Worm (Caenorhabditis elegans) whole organism, L1 larva: ENCODE measurements around the gene T09F3.2.

Experiments used
- C16A3.4 ChIP-seq: fragments of 150-350 bp; optimal IDR thresholded peaks from 2 replicates; lab custom pipeline; 2014; ENCODE audit warnings: missing biosample characterization, missing genetic modification characterization
- C34B4.2 ChIP-seq: sonication (generic microtip); optimal IDR thresholded peaks from 2 replicates; lab custom pipeline; 2017; ENCODE audit warnings: mild to moderate bottlenecking, missing genetic modification characterization, missing compliant biosample characterization
- F16B12.6 ChIP-seq: fragments of 150-350 bp; optimal IDR thresholded peaks from 2 replicates; lab custom pipeline; 2014; ENCODE audit warnings: missing biosample characterization, missing genetic modification characterization
- alr-1 ChIP-seq: fragments of 200-800 bp; sonication (Bioruptor generic); optimal IDR thresholded peaks from 2 replicates; lab custom pipeline; 2018; ENCODE audit warnings: borderline replicate concordance, mild to moderate bottlenecking, missing genetic modification characterization, missing compliant biosample characterization
- ceh-63 ChIP-seq: fragments of 200-800 bp; sonication (Bioruptor generic); optimal IDR thresholded peaks from 2 replicates; lab custom pipeline; 2018; ENCODE audit warnings: mild to moderate bottlenecking, missing genetic modification characterization, missing compliant biosample characterization
- ceh-8 ChIP-seq: fragments of 200-800 bp; sonication (Bioruptor generic); optimal IDR thresholded peaks from 2 replicates; lab custom pipeline; 2018; ENCODE audit warnings: mild to moderate bottlenecking, missing genetic modification characterization, moderate library complexity, missing compliant biosample characterization
- ceh-88 ChIP-seq: fragments of 200-800 bp; sonication (Bioruptor generic); IDR thresholded peaks from 2 replicates; pipeline ENCODE4 v1.3.6; 2022; ENCODE audit warnings: missing genetic modification characterization, missing compliant biosample characterization
- ces-1 ChIP-seq: fragments of 150-350 bp; optimal IDR thresholded peaks from 2 replicates; lab custom pipeline; 2014; ENCODE audit warnings: missing biosample characterization, missing genetic modification reagents, missing genetic modification characterization
- egl-13 ChIP-seq: sonication (generic microtip); optimal IDR thresholded peaks from 2 replicates; lab custom pipeline; 2016; ENCODE audit warnings: missing genotype, missing genetic modification reagents, missing genetic modification characterization, missing compliant biosample characterization
- egl-27 ChIP-seq, 2 experiments: fragments of 150-350 bp in 1 of 2; sonication (generic microtip); optimal IDR thresholded peaks; 3 replicates each; lab custom pipeline; 2017 to 2018; ENCODE audit warnings: missing biosample characterization in 2 of 2, missing genetic modification characterization in 2 of 2, missing genetic modification reagents in 2 of 2
- elt-2 ChIP-seq: sonication (generic microtip); optimal IDR thresholded peaks from 2 replicates; lab custom pipeline; 2016; ENCODE audit warnings: missing genetic modification characterization, mild to moderate bottlenecking, inconsistent platforms, missing compliant biosample characterization, missing genetic modification reagents
- fkh-10 ChIP-seq: sonication (generic microtip); optimal IDR thresholded peaks from 2 replicates; lab custom pipeline; 2017; ENCODE audit warnings: missing biosample characterization, missing genetic modification reagents, missing genetic modification characterization
- fkh-4 ChIP-seq: sonication (generic microtip); optimal IDR thresholded peaks from 2 replicates; lab custom pipeline; 2016; ENCODE audit warnings: missing compliant biosample characterization, missing genetic modification characterization, borderline replicate concordance
- fkh-8 ChIP-seq: sonication (generic microtip); optimal IDR thresholded peaks from 2 replicates; lab custom pipeline; 2016; ENCODE audit warnings: mild to moderate bottlenecking, missing genetic modification characterization, missing compliant biosample characterization
- fos-1 ChIP-seq: fragments of 150-350 bp; optimal IDR thresholded peaks from 2 replicates; lab custom pipeline; 2014; ENCODE audit warnings: missing biosample characterization, missing genetic modification characterization
- grh-1 ChIP-seq: fragments of 200-800 bp; sonication (Bioruptor generic); IDR thresholded peaks from 2 replicates; pipeline ENCODE4 v1.3.6; 2022; ENCODE audit warnings: missing genetic modification reagents, missing genetic modification characterization, missing compliant biosample characterization
- hlh-17 ChIP-seq: fragments of 200-800 bp; sonication (Bioruptor generic); optimal IDR thresholded peaks from 2 replicates; lab custom pipeline; 2018; ENCODE audit warnings: missing genetic modification characterization, mild to moderate bottlenecking, missing compliant biosample characterization, moderate library complexity, borderline replicate concordance
- hlh-4 ChIP-seq: sonication (generic microtip); optimal IDR thresholded peaks from 2 replicates; lab custom pipeline; 2016; ENCODE audit warnings: mild to moderate bottlenecking, missing genetic modification characterization, missing compliant biosample characterization
- irx-1 ChIP-seq: sonication (generic microtip); optimal IDR thresholded peaks from 2 replicates; lab custom pipeline; 2016; ENCODE audit warnings: missing genetic modification characterization, missing compliant biosample characterization
- isw-1 ChIP-seq: fragments of 200-800 bp; sonication (Bioruptor generic); IDR thresholded peaks from 2 replicates; pipeline ENCODE4 v1.3.6; 2022; ENCODE audit warnings: missing genetic modification characterization, missing compliant biosample characterization
- jun-1 ChIP-seq: fragments of 150-350 bp; optimal IDR thresholded peaks from 2 replicates; lab custom pipeline; 2014; ENCODE audit warnings: missing biosample characterization, missing genetic modification reagents, missing genetic modification characterization
- lin-15B ChIP-seq: fragments of 150-350 bp; sonication (generic microtip); optimal IDR thresholded peaks from 3 replicates; lab custom pipeline; 2014; ENCODE audit warnings: missing biosample characterization, missing genetic modification characterization
- lin-35 ChIP-seq, 2 experiments: fragments of 150-350 bp; optimal IDR thresholded peaks; 2 replicates each; lab custom pipeline; 2014; ENCODE audit warnings: missing biosample characterization in 2 of 2, missing genetic modification characterization in 2 of 2, missing genetic modification reagents in 2 of 2
- lin-39 ChIP-seq: fragments of 150-350 bp; optimal IDR thresholded peaks from 2 replicates; lab custom pipeline; 2014; ENCODE audit warnings: missing biosample characterization, missing genetic modification reagents, missing genetic modification characterization
- lsy-2 ChIP-seq, 2 experiments: fragments of 150-350 bp; optimal IDR thresholded peaks; 2 replicates each; lab custom pipeline; 2014; ENCODE audit warnings: missing biosample characterization in 2 of 2, missing genetic modification characterization in 2 of 2
- mdl-1 ChIP-seq, 2 experiments: fragments of 150-350 bp; optimal IDR thresholded peaks; 2 replicates each; lab custom pipeline; 2014 to 2017; ENCODE audit warnings: missing biosample characterization in 2 of 2, missing genetic modification characterization in 2 of 2, inconsistent platforms in 1 of 2
- mep-1 ChIP-seq: fragments of 150-350 bp; optimal IDR thresholded peaks from 2 replicates; lab custom pipeline; 2014; ENCODE audit warnings: missing biosample characterization, missing genetic modification characterization
- nhr-11 ChIP-seq: fragments of 150-350 bp; optimal IDR thresholded peaks from 2 replicates; lab custom pipeline; 2014; ENCODE audit warnings: missing biosample characterization, missing genetic modification characterization
- nhr-12 ChIP-seq: sonication (generic microtip); optimal IDR thresholded peaks from 2 replicates; lab custom pipeline; 2017; ENCODE audit warnings: missing biosample characterization, missing genetic modification characterization
- nhr-19 ChIP-seq: fragments of 200-800 bp; sonication (Bioruptor generic); conservative IDR thresholded peaks from 2 replicates; pipeline ENCODE4 v1.3.6; 2022; ENCODE audit warnings: missing genetic modification characterization, missing compliant biosample characterization
- nhr-20 ChIP-seq: sonication (generic microtip); optimal IDR thresholded peaks from 2 replicates; lab custom pipeline; 2016; ENCODE audit warnings: mild to moderate bottlenecking, missing genetic modification characterization, missing compliant biosample characterization
- nhr-28 ChIP-seq: fragments of 150-350 bp; optimal IDR thresholded peaks from 2 replicates; lab custom pipeline; 2014; ENCODE audit warnings: missing biosample characterization, missing genetic modification characterization
- nhr-47 ChIP-seq: sonication (generic microtip); optimal IDR thresholded peaks from 2 replicates; lab custom pipeline; 2016; ENCODE audit warnings: mild to moderate bottlenecking, missing genetic modification characterization, moderate library complexity, missing compliant biosample characterization
- nhr-71 ChIP-seq: sonication (generic microtip); optimal IDR thresholded peaks from 2 replicates; lab custom pipeline; 2016; ENCODE audit warnings: mild to moderate bottlenecking, missing genetic modification characterization, moderate library complexity, missing compliant biosample characterization
- nhr-76 ChIP-seq: sonication (generic microtip); optimal IDR thresholded peaks from 2 replicates; lab custom pipeline; 2017; ENCODE audit warnings: missing biosample characterization, missing genetic modification characterization
- nhr-77 ChIP-seq: fragments of 150-350 bp; optimal IDR thresholded peaks from 2 replicates; lab custom pipeline; 2014; ENCODE audit warnings: missing biosample characterization, missing genetic modification characterization
- nhr-84 ChIP-seq: sonication (generic microtip); optimal IDR thresholded peaks from 2 replicates; lab custom pipeline; 2017; ENCODE audit warnings: missing biosample characterization, missing genetic modification characterization
- pqm-1 ChIP-seq: sonication (generic microtip); optimal IDR thresholded peaks from 3 replicates; lab custom pipeline; 2017; ENCODE audit warnings: missing biosample characterization, missing genetic modification characterization
- snpc-4 ChIP-seq: fragments of 150-350 bp; optimal IDR thresholded peaks from 2 replicates; lab custom pipeline; 2014; ENCODE audit warnings: missing biosample characterization, missing genetic modification characterization
- sox-4 ChIP-seq: sonication (generic microtip); optimal IDR thresholded peaks from 2 replicates; lab custom pipeline; 2016; ENCODE audit warnings: missing genetic modification characterization, missing compliant biosample characterization
- sup-37 ChIP-seq: fragments of 200-800 bp; sonication (Bioruptor generic); optimal IDR thresholded peaks from 2 replicates; lab custom pipeline; 2018; ENCODE audit warnings: mild to moderate bottlenecking, missing genetic modification characterization, missing compliant biosample characterization
- tbx-2 ChIP-seq: sonication (generic microtip); optimal IDR thresholded peaks from 2 replicates; lab custom pipeline; 2016; ENCODE audit warnings: missing genetic modification characterization, missing compliant biosample characterization
- tlp-1 ChIP-seq: fragments of 150-350 bp; optimal IDR thresholded peaks from 2 replicates; lab custom pipeline; 2014; ENCODE audit warnings: missing biosample characterization, missing genetic modification characterization
- unc-130 ChIP-seq: fragments of 150-350 bp; optimal IDR thresholded peaks from 2 replicates; lab custom pipeline; 2017; ENCODE audit warnings: missing biosample characterization, missing genetic modification characterization, inconsistent platforms
- unc-62 ChIP-seq: fragments of 150-350 bp; optimal IDR thresholded peaks from 2 replicates; lab custom pipeline; 2014; ENCODE audit warnings: missing biosample characterization, missing genetic modification reagents, missing genetic modification characterization
- unc-98 ChIP-seq: fragments of 200-800 bp; sonication (Bioruptor generic); IDR thresholded peaks from 2 replicates; pipeline ENCODE4 v1.3.6; 2022; ENCODE audit warnings: missing genetic modification characterization, missing compliant biosample characterization
- vab-15 ChIP-seq: sonication (generic microtip); optimal IDR thresholded peaks from 2 replicates; lab custom pipeline; 2017; ENCODE audit warnings: missing genotype, mild to moderate bottlenecking, missing genetic modification characterization, missing compliant biosample characterization
- zag-1 ChIP-seq: fragments of 150-350 bp; optimal IDR thresholded peaks from 2 replicates; lab custom pipeline; 2014; ENCODE audit warnings: missing biosample characterization, missing genetic modification characterization
- zip-4 ChIP-seq: fragments of 200-800 bp; sonication (Bioruptor generic); optimal IDR thresholded peaks from 2 replicates; lab custom pipeline; 2018; ENCODE audit warnings: mild to moderate bottlenecking, missing genetic modification characterization, moderate library complexity, missing compliant biosample characterization
- ztf-11 ChIP-seq, 2 experiments: sonication (generic microtip); optimal IDR thresholded peaks; 2 replicates each; lab custom pipeline; 2016 to 2017; ENCODE audit warnings: missing genetic modification characterization in 2 of 2, missing biosample characterization in 1 of 2, missing compliant biosample characterization in 1 of 2

The T09F3.2 gene

DNA sequence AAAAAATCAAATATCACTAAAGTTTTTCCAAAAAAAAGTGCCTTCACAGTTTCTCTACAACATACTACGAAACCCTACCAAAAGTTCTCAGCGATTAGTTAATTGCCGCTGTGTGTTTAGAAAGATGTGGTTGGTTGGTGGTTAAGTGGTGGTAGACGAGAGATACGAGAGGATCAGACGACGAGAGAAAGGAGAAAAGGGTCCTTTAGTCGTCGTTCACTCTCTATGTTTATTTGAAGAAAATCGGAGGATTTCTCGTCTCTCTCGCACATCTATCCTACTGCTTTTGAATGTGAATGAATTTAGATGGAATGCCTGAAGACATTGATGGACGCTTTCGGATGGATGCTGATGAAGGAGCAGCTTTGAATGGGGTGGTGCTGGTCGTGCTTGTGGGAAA, 20.1 kb upstream of the T09F3.2 start (continued):
- no peak for TF ChIP-seq isw-1
- TF ChIP-seq nhr-28, result no peak
- TF ChIP-seq ces-1 (GFP tag; lab: Kevin White, UChicago), result no peak
- no peak for TF ChIP-seq ceh-8
- no peak for TF ChIP-seq ceh-88 (GFP tag; lab: Robert Waterston, UW)
- TF ChIP-seq lin-15B (tag; lab: Kevin White, UChicago), result no peak
- TF ChIP-seq sox-4, result no peak
- no peak for TF ChIP-seq nhr-84 (tag; lab: Kevin White, UChicago)
- TF ChIP-seq nhr-47 (tag; lab: Kevin White, UChicago), result no peak
- no peak for TF ChIP-seq irx-1 (tag; lab: Kevin White, UChicago)
- no peak for TF ChIP-seq jun-1
- no peak for TF ChIP-seq nhr-77
- no peak for TF ChIP-seq fos-1 (tag; lab: Kevin White, UChicago)
- TF ChIP-seq vab-15 (tag; lab: Kevin White, UChicago), result no peak
- no peak for TF ChIP-seq unc-130 (tag; lab: Kevin White, UChicago)
- no peak for TF ChIP-seq C34B4.2 (tag; lab: Kevin White, UChicago)
- peak; percentile 40 for TF ChIP-seq mep-1 (tag; lab: Kevin White, UChicago)
- no peak for TF ChIP-seq C16A3.4
- no peak for TF ChIP-seq alr-1 (tag; lab: Kevin White, UChicago)
- no peak for TF ChIP-seq unc-98 (GFP tag; lab: Robert Waterston, UW)
- no peak for TF ChIP-seq pqm-1 (tag; lab: Kevin White, UChicago)
- no peak for TF ChIP-seq F16B12.6
- TF ChIP-seq tlp-1, result no peak
- no peak for TF ChIP-seq grh-1 (GFP tag; lab: Robert Waterston, UW)

ce11 chrII:10373016-10373415, 17.9 kb upstream of the T09F3.2 start:
- TF ChIP-seq zag-1 (tag; lab: Kevin White, UChicago), result no peak
- peak; percentile 8 for TF ChIP-seq elt-2 (tag; lab: Kevin White, UChicago)

DNA sequence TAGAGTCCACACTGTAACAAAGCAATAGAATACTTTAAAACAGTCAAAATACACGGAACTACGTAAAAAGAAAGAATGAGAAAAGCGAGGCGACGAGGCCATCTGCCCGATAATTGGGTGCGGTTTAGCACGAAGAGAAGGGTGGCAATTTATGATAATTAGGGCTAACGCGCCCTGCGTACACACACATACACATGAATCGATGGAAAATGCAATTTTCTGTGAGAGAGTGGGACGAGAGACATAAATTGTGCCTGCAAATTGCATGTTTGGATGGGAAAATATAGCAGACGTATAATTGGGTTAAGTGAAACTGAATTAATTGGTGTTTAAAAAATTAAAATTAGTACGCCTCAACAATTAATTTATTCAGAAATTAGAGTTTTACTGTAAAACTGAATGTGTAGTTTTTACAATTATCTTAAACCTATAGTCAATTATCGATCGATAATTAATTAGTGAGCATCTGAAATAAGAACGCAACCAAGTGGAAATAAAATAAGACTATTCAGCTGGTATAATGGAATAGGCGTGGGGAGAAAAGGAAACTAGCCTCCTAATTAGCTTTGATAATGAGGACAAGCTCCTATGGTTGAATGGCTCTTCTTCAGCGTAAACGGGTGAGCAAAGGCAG, 17.3 kb upstream of the T09F3.2 start:
- no peak for TF ChIP-seq sup-37 (GFP tag; lab: Kevin White, UChicago)
- no peak for TF ChIP-seq ceh-63 (GFP tag; lab: Kevin White, UChicago)
- TF ChIP-seq lin-39, result no peak
- TF ChIP-seq sox-4, result no peak
- TF ChIP-seq nhr-77, result no peak
- TF ChIP-seq unc-62, result no peak
- no peak for TF ChIP-seq hlh-4 (tag; lab: Kevin White, UChicago)
- no peak for TF ChIP-seq tbx-2 (tag; lab: Kevin White, UChicago)
- TF ChIP-seq fkh-4 (tag; lab: Kevin White, UChicago), result no peak
- no peak for TF ChIP-seq nhr-84 (tag; lab: Kevin White, UChicago)
- no peak for TF ChIP-seq hlh-17 (GFP tag; lab: Kevin White, UChicago)
- no peak for TF ChIP-seq ceh-88 (GFP tag; lab: Robert Waterston, UW)
- no peak for TF ChIP-seq jun-1
- no peak for TF ChIP-seq nhr-28
- TF ChIP-seq egl-27 (tag; optimal IDR thresholded peaks at IDR 0.05; lab: Kevin White, UChicago), result no peak
- TF ChIP-seq nhr-76 (tag; lab: Kevin White, UChicago), result no peak
- no peak for TF ChIP-seq nhr-71 (tag; lab: Kevin White, UChicago)
- no peak for TF ChIP-seq nhr-20 (tag; lab: Kevin White, UChicago)
- TF ChIP-seq nhr-19 (GFP tag; lab: Robert Waterston, UW), result no peak
- no peak for TF ChIP-seq unc-98 (GFP tag; lab: Robert Waterston, UW)
- TF ChIP-seq lsy-2 (tag; optimal IDR thresholded peaks at IDR 0.05; lab: Kevin White, UChicago), result peak in 1 of 2 experiments; percentile 9
- TF ChIP-seq fkh-8 (tag; lab: Kevin White, UChicago), result no peak
- TF ChIP-seq zip-4 (GFP tag; lab: Kevin White, UChicago), result no peak
- TF ChIP-seq fkh-10 (GFP tag; lab: Kevin White, UChicago), result no peak
- no peak for TF ChIP-seq egl-13 (tag; lab: Kevin White, UChicago)
- no peak for TF ChIP-seq lin-35 (GFP tag; optimal IDR thresholded peaks at IDR 0.05; lab: Kevin White, UChicago)
- TF ChIP-seq nhr-12 (tag; lab: Kevin White, UChicago), result no peak
- no peak for TF ChIP-seq isw-1
- TF ChIP-seq mdl-1 (tag; optimal IDR thresholded peaks at IDR 0.05; lab: Kevin White, UChicago), result no peak
- TF ChIP-seq ztf-11 (tag; optimal IDR thresholded peaks at IDR 0.05; lab: Kevin White, UChicago), result peak in 1 of 2 experiments; percentile 15
- TF ChIP-seq snpc-4 (tag; lab: Kevin White, UChicago), result no peak
- TF ChIP-seq nhr-11 (tag; lab: Kevin White, UChicago), result no peak
